Worm (Caenorhabditis elegans) whole organism, L4 larva: ENCODE data around the gene tmed-1.

ENCODE experiments used
- T20F7.1 ChIP-seq: fragments of 200-800 bp; sonication (Bioruptor generic); optimal IDR thresholded peaks from 2 replicates; lab custom pipeline; 2018; ENCODE audit warnings: mild to moderate bottlenecking, missing genetic modification characterization, missing compliant biosample characterization
- Y5F2A.4 ChIP-seq: fragments of 200-800 bp; sonication (Bioruptor generic); optimal IDR thresholded peaks from 2 replicates; lab custom pipeline; 2018; ENCODE audit warnings: mild to moderate bottlenecking, missing genetic modification characterization, missing compliant biosample characterization
- ZK546.5 ChIP-seq, 2 experiments: sonication (generic microtip); optimal IDR thresholded peaks; 2 replicates each; lab custom pipeline; 2017; ENCODE audit warnings: missing biosample characterization in 2 of 2, missing genetic modification characterization in 2 of 2
- aha-1 ChIP-seq: fragments of 150-350 bp; peaks from one replicate; lab custom pipeline; 2014; ENCODE audit warnings: missing biosample characterization, missing genetic modification characterization
- aly-2 ChIP-seq: sonication (generic microtip); optimal IDR thresholded peaks from 2 replicates; lab custom pipeline; 2018; ENCODE audit warnings: missing biosample characterization, missing genetic modification characterization
- arid-1 ChIP-seq: fragments of 200-800 bp; sonication (Bioruptor generic); conservative IDR thresholded peaks from 2 replicates; pipeline ENCODE4 v1.3.6; 2022; ENCODE audit warnings: missing genetic modification reagents, missing genetic modification characterization, missing compliant biosample characterization
- ceh-20 ChIP-seq: fragments of 200-800 bp; sonication (Bioruptor generic); IDR thresholded peaks from 2 replicates; pipeline ENCODE4 v1.3.6; 2022; ENCODE audit warnings: missing genetic modification reagents, missing genetic modification characterization, missing compliant biosample characterization
- ceh-28 ChIP-seq: fragments of 150-350 bp; optimal IDR thresholded peaks from 2 replicates; lab custom pipeline; 2014; ENCODE audit warnings: missing biosample characterization, missing genetic modification reagents, missing genetic modification characterization
- ceh-44 ChIP-seq: fragments of 200-800 bp; sonication (Bioruptor generic); IDR thresholded peaks from 2 replicates; pipeline ENCODE4 v1.3.6; 2022; ENCODE audit warnings: missing genetic modification reagents, missing genetic modification characterization, missing compliant biosample characterization
- ces-1 ChIP-seq: fragments of 150-350 bp; sonication (generic microtip); optimal IDR thresholded peaks from 4 replicates; lab custom pipeline; 2014; ENCODE audit warnings: missing biosample characterization, missing genetic modification reagents, missing genetic modification characterization
- cey-2 ChIP-seq: sonication (generic microtip); optimal IDR thresholded peaks from 3 replicates; lab custom pipeline; 2017; ENCODE audit warnings: missing genetic modification characterization, mild to moderate bottlenecking, missing compliant biosample characterization, antibody characterized with exemption, borderline replicate concordance; ENCODE audit not compliant: insufficient read depth
- ctbp-1 ChIP-seq: fragments of 200-800 bp; sonication (Bioruptor generic); IDR thresholded peaks from 2 replicates; pipeline ENCODE4 v1.3.6; 2022; ENCODE audit warnings: missing genetic modification reagents, missing genetic modification characterization, missing compliant biosample characterization
- daf-16 ChIP-seq, 3 experiments: sonication (generic microtip); optimal IDR thresholded peaks; 2 replicates each; lab custom pipeline; 2016 to 2017; ENCODE audit warnings: missing genetic modification characterization in 3 of 3, missing genetic modification reagents in 3 of 3, mild to moderate bottlenecking in 2 of 3, missing compliant biosample characterization in 2 of 3, missing biosample characterization in 1 of 3, moderate library complexity in 1 of 3
- daf-8 ChIP-seq: fragments of 200-800 bp; sonication (Bioruptor generic); IDR thresholded peaks from 2 replicates; pipeline ENCODE4 v1.3.6; 2022; ENCODE audit warnings: missing genetic modification characterization, missing compliant biosample characterization
- dpl-1 ChIP-seq: fragments of 150-350 bp; optimal IDR thresholded peaks from 2 replicates; lab custom pipeline; 2014; ENCODE audit warnings: missing biosample characterization, missing genetic modification reagents, missing genetic modification characterization
- duxl-1 ChIP-seq: sonication (generic microtip); optimal IDR thresholded peaks from 2 replicates; lab custom pipeline; 2016; ENCODE audit warnings: mild to moderate bottlenecking, missing genetic modification characterization, moderate library complexity, missing compliant biosample characterization; ENCODE audit not compliant: poor library complexity
- dve-1 ChIP-seq: sonication (generic microtip); optimal IDR thresholded peaks from 2 replicates; lab custom pipeline; 2017; ENCODE audit warnings: antibody characterized with exemption, mild to moderate bottlenecking, missing genetic modification characterization, missing compliant biosample characterization; ENCODE audit not compliant: insufficient read depth
- fkh-10 ChIP-seq: fragments of 150-350 bp; optimal IDR thresholded peaks from 2 replicates; lab custom pipeline; 2014; ENCODE audit warnings: missing biosample characterization, missing genetic modification reagents, missing genetic modification characterization
- hlh-11 ChIP-seq: fragments of 200-800 bp; sonication (Bioruptor generic); optimal IDR thresholded peaks from 2 replicates; lab custom pipeline; 2018; ENCODE audit warnings: mild to moderate bottlenecking, missing genetic modification characterization, missing compliant biosample characterization
- hlh-30 ChIP-seq: sonication (generic microtip); optimal IDR thresholded peaks from 2 replicates; lab custom pipeline; 2017; ENCODE audit warnings: antibody characterized with exemption, mild to moderate bottlenecking, missing genetic modification characterization, missing compliant biosample characterization; ENCODE audit not compliant: insufficient read depth
- hmg-1.1 ChIP-seq: fragments of 200-800 bp; sonication (Bioruptor generic); IDR thresholded peaks from 2 replicates; pipeline ENCODE4 v1.3.6; 2022; ENCODE audit warnings: missing genetic modification reagents, missing genetic modification characterization, missing compliant biosample characterization
- lim-7 ChIP-seq: fragments of 200-800 bp; sonication (Bioruptor generic); IDR thresholded peaks from 2 replicates; pipeline ENCODE4 v1.3.6; 2022; ENCODE audit warnings: missing genetic modification characterization, missing compliant biosample characterization
- lin-13 ChIP-seq: fragments of 150-350 bp; optimal IDR thresholded peaks from 2 replicates; lab custom pipeline; 2014; ENCODE audit warnings: missing biosample characterization, missing genetic modification reagents, missing genetic modification characterization
- lin-15B ChIP-seq: fragments of 150-350 bp; sonication (generic microtip); optimal IDR thresholded peaks from 3 replicates; lab custom pipeline; 2014; ENCODE audit warnings: missing biosample characterization, missing genetic modification characterization
- lin-29 ChIP-seq: fragments of 200-800 bp; sonication (Bioruptor generic); IDR thresholded peaks from 2 replicates; pipeline ENCODE4 v1.3.6; 2022; ENCODE audit warnings: missing genetic modification reagents, missing genetic modification characterization, missing compliant biosample characterization
- lin-38 ChIP-seq: fragments of 200-800 bp; sonication (Bioruptor generic); IDR thresholded peaks from 2 replicates; pipeline ENCODE4 v1.3.6; 2022; ENCODE audit warnings: missing genetic modification reagents, missing genetic modification characterization, missing compliant biosample characterization
- lir-3 ChIP-seq: sonication (generic microtip); optimal IDR thresholded peaks from 2 replicates; lab custom pipeline; 2016; ENCODE audit warnings: mild to moderate bottlenecking, missing genetic modification characterization, missing compliant biosample characterization
- lsy-2 ChIP-seq, 2 experiments: fragments of 150-350 bp in 1 of 2; sonication (generic microtip) in 1 of 2; optimal IDR thresholded peaks; 2 replicates each; lab custom pipeline; 2014 to 2017; ENCODE audit warnings: missing biosample characterization in 2 of 2, missing genetic modification characterization in 2 of 2
- madf-5 ChIP-seq, 2 experiments: fragments of 200-800 bp; sonication (Bioruptor generic); IDR thresholded peaks; 2 replicates each; pipeline ENCODE4 v1.3.6; 2022; ENCODE audit warnings: missing compliant biosample characterization in 2 of 2, missing genetic modification characterization in 2 of 2
- mep-1 ChIP-seq: fragments of 150-350 bp; sonication (generic microtip); optimal IDR thresholded peaks from 3 replicates; lab custom pipeline; 2014; ENCODE audit warnings: missing biosample characterization, missing genetic modification characterization
- mes-2 ChIP-seq: sonication (generic microtip); optimal IDR thresholded peaks from 2 replicates; lab custom pipeline; 2016; ENCODE audit warnings: missing genotype, mild to moderate bottlenecking, missing genetic modification characterization, missing compliant biosample characterization; ENCODE audit not compliant: poor library complexity, severe bottlenecking
- mxl-3 ChIP-seq: fragments of 200-800 bp; sonication (Bioruptor generic); optimal IDR thresholded peaks from 2 replicates; lab custom pipeline; 2018; ENCODE audit warnings: mild to moderate bottlenecking, missing genetic modification characterization, missing compliant biosample characterization
- nhr-10 ChIP-seq: fragments of 150-350 bp; optimal IDR thresholded peaks from 2 replicates; lab custom pipeline; 2014; ENCODE audit warnings: missing biosample characterization, missing genetic modification characterization
- nhr-111 ChIP-seq: fragments of 200-800 bp; sonication (Bioruptor generic); optimal IDR thresholded peaks from 2 replicates; lab custom pipeline; 2018; ENCODE audit warnings: mild to moderate bottlenecking, missing genetic modification characterization, missing compliant biosample characterization
- nhr-28 ChIP-seq: fragments of 150-350 bp; optimal IDR thresholded peaks from 2 replicates; lab custom pipeline; 2014; ENCODE audit warnings: missing biosample characterization, missing genetic modification characterization
- nhr-42 ChIP-seq: fragments of 200-800 bp; sonication (Bioruptor generic); IDR thresholded peaks from 2 replicates; pipeline ENCODE4 v1.3.6; 2022; ENCODE audit warnings: missing genetic modification characterization, missing compliant biosample characterization
- nhr-6 ChIP-seq: fragments of 150-350 bp; optimal IDR thresholded peaks from 2 replicates; lab custom pipeline; 2014; ENCODE audit warnings: missing biosample characterization, missing genetic modification characterization
- nhr-76 ChIP-seq: fragments of 150-350 bp; optimal IDR thresholded peaks from 2 replicates; lab custom pipeline; 2014; ENCODE audit warnings: missing biosample characterization, missing genetic modification characterization
- nhr-77 ChIP-seq: fragments of 150-350 bp; optimal IDR thresholded peaks from 2 replicates; lab custom pipeline; 2014; ENCODE audit warnings: missing biosample characterization, missing genetic modification characterization
- pha-4 ChIP-seq, 2 experiments: fragments of 150-350 bp in 1 of 2; fragments of 200-800 bp in 1 of 2; sonication (Bioruptor generic) in 1 of 2; IDR thresholded peaks in 1 of 2; optimal IDR thresholded peaks in 1 of 2; 2 replicates each; pipeline versions ENCODE4 v1.3.6 to Lab custom; 2014 to 2022; ENCODE audit warnings: missing genetic modification characterization in 2 of 2, missing genetic modification reagents in 2 of 2, missing biosample characterization in 1 of 2, missing compliant biosample characterization in 1 of 2
- snpc-4 ChIP-seq: fragments of 150-350 bp; optimal IDR thresholded peaks from 2 replicates; lab custom pipeline; 2014; ENCODE audit warnings: missing biosample characterization, missing genetic modification characterization
- unc-130 ChIP-seq: sonication (generic microtip); optimal IDR thresholded peaks from 2 replicates; lab custom pipeline; 2016; ENCODE audit warnings: missing genetic modification reagents, missing genetic modification characterization, missing compliant biosample characterization
- unc-62 ChIP-seq, 3 experiments: fragments of 150-350 bp in 1 of 3; sonication (generic microtip); optimal IDR thresholded peaks in 2 of 3; peaks in 1 of 3; 1 replicate in 1 of 3; 2 replicates in 2 of 3; lab custom pipeline; 2014 to 2017; ENCODE audit warnings: missing biosample characterization in 3 of 3, missing genetic modification characterization in 3 of 3, missing genetic modification reagents in 3 of 3, missing genotype in 1 of 3
- zfp-3 ChIP-seq: fragments of 200-800 bp; sonication (Bioruptor generic); conservative IDR thresholded peaks from 2 replicates; pipeline ENCODE4 v1.3.6; 2022; ENCODE audit warnings: missing genetic modification reagents, missing genetic modification characterization, missing compliant biosample characterization

tmed-1 gene

DNA sequence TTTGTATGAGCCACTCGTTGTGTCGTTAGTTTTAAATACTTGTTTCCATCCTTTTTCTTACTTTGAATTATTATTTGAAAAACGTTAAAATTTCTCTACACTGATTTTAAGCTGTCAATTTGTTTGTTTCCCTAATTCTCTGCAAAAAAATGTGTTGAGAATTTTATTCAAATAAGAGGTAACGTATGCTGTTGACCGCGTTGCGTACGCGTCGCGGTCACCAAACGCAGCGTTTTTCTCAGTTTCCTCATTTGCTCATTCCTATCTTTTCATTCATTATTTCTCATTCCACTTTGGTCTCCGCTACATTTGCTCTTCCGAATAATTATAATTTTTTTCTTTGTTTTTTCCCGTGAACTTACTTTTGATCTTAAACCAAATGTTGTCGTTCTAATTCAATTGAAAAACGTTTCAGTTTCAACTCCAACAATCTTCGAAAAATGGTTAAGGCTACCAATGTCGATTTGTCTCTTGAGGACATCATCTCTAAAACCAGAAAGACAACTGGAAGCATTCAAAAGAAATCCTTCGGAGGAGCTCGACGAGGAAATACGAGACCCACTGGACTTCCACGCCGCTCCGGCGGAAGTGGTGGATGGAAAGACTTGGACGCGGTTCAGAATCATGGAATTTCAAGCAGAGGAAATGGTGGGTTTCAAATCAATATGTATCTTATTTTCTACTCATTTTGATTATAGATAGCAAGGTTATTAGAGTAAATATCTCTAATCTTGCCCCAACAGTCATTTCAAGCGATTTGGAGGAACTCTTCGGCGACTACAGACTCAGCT, 45.1 kb upstream of the tmed-1 start, which contains the start of gene aly-3:
Gene aly-3, plus strand, starts transcription at position 409 of the 791 bp plus-strand sequence.
- peak in 1 of 2 experiments; percentile 57 for TF ChIP-seq lsy-2 (tag; optimal IDR thresholded peaks at IDR 0.05; lab: Kevin White, UChicago)
- no peak for TF ChIP-seq unc-130 (GFP tag; lab: Kevin White, UChicago)
- no peak for TF ChIP-seq T20F7.1 (GFP tag; lab: Kevin White, UChicago)
- TF ChIP-seq dpl-1, result peak; percentile 12
- TF ChIP-seq ceh-28, result no peak
- TF ChIP-seq nhr-76 (tag; lab: Kevin White, UChicago), result no peak
- peak; percentile 49; the same call in 1 of the 2 replicates for TF ChIP-seq lin-38 (GFP tag; lab: Robert Waterston, UW)
- TF ChIP-seq dve-1 (tag; lab: Kevin White, UChicago), result peak; percentile 39
- no peak for TF ChIP-seq nhr-111
- TF ChIP-seq aha-1, result peak; percentile 92
- peak; percentile 47 for TF ChIP-seq mep-1
- no peak for TF ChIP-seq lin-29 (GFP tag; lab: Robert Waterston, UW)
- TF ChIP-seq aly-2 (tag; lab: Kevin White, UChicago), result no peak
- no peak for TF ChIP-seq daf-16 (GFP tag; optimal IDR thresholded peaks at IDR 0.05; lab: Kevin White, UChicago)
- peak; percentile 44 for TF ChIP-seq daf-16 (tag; optimal IDR thresholded peaks at IDR 0.05; lab: Kevin White, UChicago)
- TF ChIP-seq unc-62 (GFP tag; optimal IDR thresholded peaks at IDR 0.05 in 1 of 2; lab: Kevin White, UChicago), result peak in 1 of 2 experiments; percentile 39
- no peak for TF ChIP-seq unc-62 (tag; optimal IDR thresholded peaks at IDR 0.05; lab: Kevin White, UChicago)
- TF ChIP-seq hlh-11 (tag; lab: Kevin White, UChicago), result no peak
- TF ChIP-seq daf-8 (GFP tag; lab: Robert Waterston, UW), result no peak
- peak; percentile 64 for TF ChIP-seq mes-2 (tag; lab: Kevin White, UChicago)

DNA sequence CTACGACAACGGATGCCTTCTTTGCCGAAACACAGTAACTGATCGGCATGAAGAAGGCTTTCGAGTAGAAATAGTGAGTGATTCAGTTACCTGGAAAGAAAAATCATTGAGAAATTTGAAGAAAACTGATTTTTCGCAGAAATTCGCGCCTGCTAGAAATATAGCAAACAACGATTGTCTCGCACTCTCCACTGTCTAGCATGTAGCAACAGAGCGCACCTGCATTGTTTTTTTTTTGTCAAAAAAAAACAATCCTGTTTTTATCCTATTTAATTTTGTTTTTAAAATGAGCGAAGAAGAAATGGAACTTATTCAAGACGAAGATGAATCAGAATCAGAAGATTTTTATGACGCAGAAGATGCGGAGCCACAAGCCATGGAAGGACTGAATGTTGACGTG, 43.1 kb upstream of the tmed-1 start, which contains the start of the genes ddb-1 and M18.6:
Gene ddb-1, minus strand, starts transcription at position 90 of the 400 bp plus-strand sequence.
Gene M18.6, plus strand, starts transcription at position 235 of the 400 bp plus-strand sequence.
- TF ChIP-seq madf-5 (GFP tag; IDR thresholded peaks at IDR 0.05; lab: Robert Waterston, UW), result no peak
- TF ChIP-seq hmg-1.1, result 0 out of 2 replicates have a peak, but pooled peaks have one; percentile 15
- TF ChIP-seq ctbp-1 (GFP tag; lab: Robert Waterston, UW), result no peak
- TF ChIP-seq ces-1 (GFP tag; lab: Kevin White, UChicago), result no peak
- no peak for TF ChIP-seq pha-4 (GFP tag; IDR thresholded peaks at IDR 0.05; lab: Robert Waterston, UW)
- TF ChIP-seq pha-4 (tag; optimal IDR thresholded peaks at IDR 0.05; lab: Kevin White, UChicago), result peak; percentile 19
- no peak for TF ChIP-seq daf-16 (GFP tag; optimal IDR thresholded peaks at IDR 0.05; lab: Kevin White, UChicago)
- peak; percentile 41 for TF ChIP-seq daf-16 (tag; optimal IDR thresholded peaks at IDR 0.05; lab: Kevin White, UChicago)
- TF ChIP-seq duxl-1 (tag; lab: Kevin White, UChicago), result no peak
- no peak for TF ChIP-seq arid-1 (GFP tag; lab: Robert Waterston, UW)
- no peak for TF ChIP-seq ceh-44
- TF ChIP-seq mep-1, result peak; percentile 22
- no peak for TF ChIP-seq nhr-10 (tag; lab: Kevin White, UChicago)
- peak; percentile 93 for TF ChIP-seq lin-38 (GFP tag; lab: Robert Waterston, UW)
- TF ChIP-seq mxl-3 (GFP tag; lab: Kevin White, UChicago), result no peak
- TF ChIP-seq snpc-4 (tag; lab: Kevin White, UChicago), result no peak
- no peak for TF ChIP-seq ZK546.5 (tag; optimal IDR thresholded peaks at IDR 0.05; lab: Kevin White, UChicago)
- peak; percentile 25 for TF ChIP-seq nhr-28 (tag; lab: Kevin White, UChicago)
- no peak for TF ChIP-seq nhr-77
- TF ChIP-seq lsy-2 (tag; optimal IDR thresholded peaks at IDR 0.05; lab: Kevin White, UChicago), result peak in 1 of 2 experiments; percentile 56
- TF ChIP-seq ceh-20, result no peak
- peak; percentile 50 for TF ChIP-seq nhr-6 (tag; lab: Kevin White, UChicago)
- TF ChIP-seq zfp-3 (GFP tag; lab: Robert Waterston, UW), result no peak
- peak; percentile 26 for TF ChIP-seq dve-1 (tag; lab: Kevin White, UChicago)
- TF ChIP-seq cey-2 (tag; lab: Kevin White, UChicago), result no peak
- TF ChIP-seq lim-7 (GFP tag; lab: Robert Waterston, UW), result no peak
- peak; percentile 3 for TF ChIP-seq hlh-30 (tag; lab: Kevin White, UChicago)
- TF ChIP-seq lir-3 (tag; lab: Kevin White, UChicago), result no peak
- TF ChIP-seq lin-15B, result no peak
- TF ChIP-seq mes-2 (tag; lab: Kevin White, UChicago), result peak; percentile 48
- no peak for TF ChIP-seq fkh-10 (GFP tag; lab: Kevin White, UChicago)
- peak; percentile 24 for TF ChIP-seq dpl-1
- no peak for TF ChIP-seq Y5F2A.4
- peak; percentile 70 for TF ChIP-seq unc-130 (GFP tag; lab: Kevin White, UChicago)
- TF ChIP-seq lin-13 (GFP tag; lab: Kevin White, UChicago), result no peak
- TF ChIP-seq nhr-42, result no peak
